Worm (Caenorhabditis elegans): ENCODE measurements around the gene nep-2.

DNA sequence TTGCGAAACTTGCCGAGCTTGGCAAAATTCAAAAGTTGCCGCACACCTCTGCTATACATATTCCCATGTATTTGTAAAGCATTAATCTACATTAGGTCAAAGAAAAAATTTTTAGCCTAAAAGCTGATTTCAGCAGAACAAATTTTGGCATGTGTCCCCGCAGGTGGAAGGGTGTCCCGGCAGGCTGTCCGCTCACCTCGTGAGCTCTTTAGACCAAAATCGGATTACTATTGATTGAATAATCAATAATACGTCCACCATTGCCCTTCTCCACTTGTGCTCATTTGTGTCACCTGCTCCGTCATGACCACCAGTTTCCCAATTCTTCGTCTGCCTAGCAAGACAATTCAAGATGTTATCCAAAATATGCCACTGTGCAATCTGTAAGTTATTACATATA lies 32.9 kb upstream of the nep-2 start, which contains the start of gene fbxb-107:
- TF ChIP-seq skn-1 (tag; optimal IDR thresholded peaks at IDR 0.05) (no peak), nhr-23 (tag; optimal IDR thresholded peaks at IDR 0.05) (no peak), zag-1 (tag; optimal IDR thresholded peaks at IDR 0.05) (no peak)
